Fruit fly (Drosophila melanogaster): ENCODE measurements around the gene CG46460.

dm6 chr3L:4184563-4184962 is 42.5 kb downstream of the CG46460 start, which contains the start of gene Teh3:
- no peak for TF ChIP-seq CTCF (optimal IDR thresholded peaks at IDR 0.05)
- no peak for TF ChIP-seq CG8478 (optimal IDR thresholded peaks at IDR 0.05)
